Worm (Caenorhabditis elegans): Measurements from ENCODE around the gene hcp-2.

Gene hcp-2

DNA sequence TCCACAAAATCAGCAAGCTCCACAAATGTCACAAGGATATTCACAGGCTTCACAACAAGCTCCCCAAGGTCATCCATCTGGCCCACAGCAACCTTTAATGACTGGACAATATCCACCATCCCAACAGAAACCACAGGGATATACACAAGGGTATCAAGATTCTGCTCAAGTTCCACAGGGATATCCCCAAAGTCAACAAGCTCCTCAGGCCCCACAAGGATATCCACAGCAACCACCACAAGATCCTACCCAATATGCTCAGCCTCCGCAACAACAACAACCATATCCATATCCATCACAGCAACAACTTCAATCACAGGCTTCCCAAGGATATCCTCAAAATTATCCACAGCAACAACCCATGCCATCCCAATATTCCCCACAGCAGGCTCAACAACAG lies 29.0 kb upstream of the hcp-2 start:
- TF ChIP-seq K02D7.2 (tag; optimal IDR thresholded peaks at IDR 0.05), result no peak
- TF ChIP-seq dve-1 (tag; optimal IDR thresholded peaks at IDR 0.05), result peak; percentile 93

DNA sequence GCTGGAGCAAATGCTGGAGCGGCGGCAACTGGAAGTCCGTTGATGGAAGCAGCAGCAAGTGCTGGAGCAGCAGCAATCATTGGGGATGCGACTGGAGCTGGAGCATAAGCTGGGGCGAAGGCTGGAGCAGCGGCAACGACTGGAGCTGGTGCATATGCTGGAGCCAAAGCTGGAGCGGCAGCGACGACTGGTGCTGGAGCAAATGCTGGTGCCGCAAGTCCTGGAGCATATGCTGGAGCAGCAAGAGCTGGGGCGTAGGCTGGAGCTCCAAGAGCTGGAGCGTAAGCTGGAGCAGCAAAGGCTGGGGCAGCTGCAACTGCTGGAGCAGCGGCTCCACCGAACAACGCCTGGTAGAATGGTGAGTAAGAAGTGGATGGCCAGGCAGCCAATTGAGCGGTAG lies 27.2 kb upstream of the hcp-2 start:
- TF ChIP-seq mec-3 (tag; optimal IDR thresholded peaks at IDR 0.05; ENCODE audit: borderline replicate concordance), result peak; percentile 31
- TF ChIP-seq ceh-18 (tag; optimal IDR thresholded peaks at IDR 0.05), result no peak

DNA sequence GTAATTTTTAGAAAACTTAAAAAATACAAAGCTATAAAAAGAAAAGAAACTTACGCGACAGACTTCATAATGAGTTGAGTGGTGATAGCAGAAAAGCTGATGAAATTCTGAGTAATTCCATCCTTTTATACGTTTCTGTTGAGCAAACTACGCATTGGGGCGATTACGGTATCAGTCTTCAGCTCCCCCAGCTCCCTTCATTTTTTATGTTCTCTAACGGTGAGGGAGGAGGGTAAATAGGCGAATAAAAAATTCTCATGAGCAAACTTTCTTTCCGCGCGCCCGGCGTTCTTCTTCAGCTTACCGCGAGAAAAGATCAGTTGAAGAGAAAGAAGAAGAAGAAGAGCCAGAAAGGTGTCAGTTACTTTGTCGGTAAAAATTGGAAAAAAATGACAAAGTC lies 26.7 kb upstream of the hcp-2 start, which contains the start of gene idpc-7:
TSS of gene idpc-7 (minus strand) at position 101 of the 400 bp plus-strand sequence.
- TF ChIP-seq ceh-22 (tag; optimal IDR thresholded peaks at IDR 0.05) (no peak), pqm-1 (tag; optimal IDR thresholded peaks at IDR 0.05) (no peak), ceh-34 (tag; optimal IDR thresholded peaks at IDR 0.05) (no peak), sox-2 (GFP tag; IDR thresholded peaks at IDR 0.05) (no peak), ceh-31 (tag; optimal IDR thresholded peaks at IDR 0.05) (no peak)

DNA sequence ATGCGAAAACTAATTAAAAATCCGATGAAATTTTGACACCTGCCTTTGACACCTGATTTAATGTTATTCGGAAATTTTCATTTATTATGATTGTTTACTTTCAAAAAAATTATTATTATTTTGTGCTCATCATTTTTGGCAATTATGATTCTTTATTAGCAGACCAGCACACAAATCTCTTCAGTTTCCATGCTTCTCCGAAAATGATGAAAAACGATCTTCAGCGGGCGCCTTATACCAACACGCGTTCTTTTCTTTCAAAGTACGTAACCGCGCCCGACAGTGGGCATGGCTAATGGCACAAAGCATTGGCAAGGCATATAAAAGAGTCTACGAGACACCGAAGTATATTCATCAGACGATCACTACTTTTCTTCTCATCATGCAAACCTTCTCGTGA lies 25.8 kb upstream of the hcp-2 start, which contains the start of gene idpc-6:
TSS of gene idpc-6 (plus strand) at position 301 of the 400 bp plus-strand sequence.
- no peak for TF ChIP-seq nhr-11 (tag; optimal IDR thresholded peaks at IDR 0.05)
- no peak for TF ChIP-seq ahr-1 (tag; optimal IDR thresholded peaks at IDR 0.05)
- no peak for TF ChIP-seq fkh-10 (GFP tag; optimal IDR thresholded peaks at IDR 0.05)
- no peak for TF ChIP-seq ceh-45 (GFP tag; IDR thresholded peaks at IDR 0.05)
- no peak for TF ChIP-seq elt-4 (tag; optimal IDR thresholded peaks at IDR 0.05)
- no peak for TF ChIP-seq Y22D7AL.16 (tag; optimal IDR thresholded peaks at IDR 0.05)
- no peak for TF ChIP-seq dve-1 (tag; optimal IDR thresholded peaks at IDR 0.05)
- no peak for TF ChIP-seq fkh-6 (tag; optimal IDR thresholded peaks at IDR 0.05)
- no peak for TF ChIP-seq odd-2 (tag; optimal IDR thresholded peaks at IDR 0.05)
- no peak for TF ChIP-seq hlh-6 (tag; optimal IDR thresholded peaks at IDR 0.05)
- no peak for TF ChIP-seq unc-55 (GFP tag; optimal IDR thresholded peaks at IDR 0.05)
- no peak for TF ChIP-seq ets-4 (tag; optimal IDR thresholded peaks at IDR 0.05)
- TF ChIP-seq ztf-16 (tag; optimal IDR thresholded peaks at IDR 0.05), result no peak

DNA sequence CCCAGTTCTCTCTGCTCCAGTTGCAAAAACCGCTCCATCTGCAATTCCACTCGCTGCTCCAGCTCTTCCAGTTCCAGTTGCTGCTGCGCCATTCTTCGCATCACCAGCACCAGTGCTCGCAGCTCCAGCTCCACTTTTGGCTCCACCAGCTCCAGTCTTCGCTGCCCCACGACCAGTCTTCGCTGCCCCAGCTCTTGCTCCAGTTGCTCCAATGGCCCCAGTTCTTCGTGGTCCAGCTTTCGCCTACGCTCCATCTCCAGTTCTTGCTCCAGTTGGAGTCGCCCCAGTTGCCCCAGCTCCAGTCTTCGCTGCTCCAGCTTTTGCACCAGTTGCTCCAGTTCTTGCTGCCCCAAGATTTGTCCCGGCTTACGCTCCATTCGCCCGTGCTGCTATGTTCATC lies 25.2 kb upstream of the hcp-2 start:
- TF ChIP-seq ama-1 (optimal IDR thresholded peaks at IDR 0.05) (no peak), pha-4 (tag; optimal IDR thresholded peaks at IDR 0.05) (no peak)

DNA sequence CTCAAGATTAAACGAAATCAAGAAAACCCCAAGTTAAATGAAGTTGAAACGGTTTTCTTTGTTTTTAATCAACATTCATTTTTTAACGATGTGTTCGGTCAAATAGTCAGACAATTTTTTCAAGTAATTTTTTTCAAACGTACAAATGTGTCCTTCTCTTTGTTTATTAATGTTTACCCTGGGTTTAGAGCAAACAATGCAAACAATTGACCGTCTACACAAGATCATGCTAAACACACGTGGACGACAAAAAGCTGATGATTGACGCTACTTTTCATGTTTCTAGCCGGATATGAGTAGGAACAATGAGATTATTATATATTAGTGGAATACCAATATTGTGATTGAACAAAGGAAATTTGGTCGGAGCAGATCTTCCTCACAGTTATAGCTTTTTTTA lies 24.2 kb upstream of the hcp-2 start:
- TF ChIP-seq K02D7.2 (tag; optimal IDR thresholded peaks at IDR 0.05), result no peak
- TF ChIP-seq ref-2 (tag; optimal IDR thresholded peaks at IDR 0.05), result no peak
- TF ChIP-seq unc-86 (tag; optimal IDR thresholded peaks at IDR 0.05), result no peak
- no peak for TF ChIP-seq nhr-232 (tag; optimal IDR thresholded peaks at IDR 0.05)
- TF ChIP-seq ztf-16 (tag; optimal IDR thresholded peaks at IDR 0.05), result no peak

DNA sequence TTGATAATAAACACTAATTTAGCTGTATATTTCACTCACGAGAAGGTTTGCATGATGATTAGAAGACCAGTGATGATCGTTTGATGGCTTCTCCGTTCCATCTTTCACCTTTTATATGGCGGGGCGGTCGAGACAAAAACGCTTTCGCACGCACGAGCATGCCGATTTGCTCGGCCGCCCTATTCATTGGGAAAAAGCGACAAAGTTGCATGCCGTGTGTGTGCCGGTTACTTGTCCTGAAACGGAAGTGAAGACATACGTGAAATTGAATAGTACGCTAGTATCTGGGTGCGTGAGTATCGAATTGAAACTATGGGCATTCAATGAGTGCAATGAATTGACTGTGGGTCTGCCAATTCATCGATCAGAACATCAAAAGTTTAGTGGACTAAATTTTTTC lies 22.8 kb upstream of the hcp-2 start, which contains the start of gene idpc-5:
TSS of gene idpc-5 (minus strand) at position 101 of the 400 bp plus-strand sequence.
- no peak for TF ChIP-seq C08G9.2 (tag; optimal IDR thresholded peaks at IDR 0.05)
- no peak for TF ChIP-seq elt-2 (tag; optimal IDR thresholded peaks at IDR 0.05)
- no peak for TF ChIP-seq unc-42 (tag; optimal IDR thresholded peaks at IDR 0.05)
- no peak for TF ChIP-seq ceh-18 (tag; optimal IDR thresholded peaks at IDR 0.05)
- no peak for TF ChIP-seq T23F11.4 (GFP tag; optimal IDR thresholded peaks at IDR 0.05)

DNA sequence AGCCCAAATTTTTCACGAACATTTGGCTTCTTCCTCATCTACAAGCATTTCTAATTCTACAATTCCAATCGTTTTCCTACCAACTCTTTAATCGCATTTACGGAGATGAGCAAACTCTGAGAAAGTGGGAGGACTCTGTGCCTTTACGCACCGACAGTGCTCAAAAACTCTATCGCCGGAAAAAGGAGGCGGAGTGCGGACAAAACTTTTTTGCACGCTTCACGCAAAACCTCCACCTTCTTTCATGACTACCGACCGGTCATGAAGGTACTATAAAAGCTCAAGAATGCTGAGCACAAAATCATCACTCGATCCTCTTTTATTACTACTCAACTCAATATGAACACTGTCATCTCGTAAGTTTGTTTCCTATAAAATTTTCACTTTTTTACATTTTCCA lies 20.5 kb upstream of the hcp-2 start, which contains the start of gene idpc-4:
TSS of gene idpc-4 (plus strand) at position 301 of the 400 bp plus-strand sequence.
- TF ChIP-seq pha-2 (tag; optimal IDR thresholded peaks at IDR 0.05), result no peak
- no peak for TF ChIP-seq ceh-2 (tag; optimal IDR thresholded peaks at IDR 0.05)
- TF ChIP-seq pag-3 (tag; optimal IDR thresholded peaks at IDR 0.05; ENCODE audit: borderline replicate concordance), result no peak
- no peak for TF ChIP-seq hlh-6 (tag; optimal IDR thresholded peaks at IDR 0.05)
- TF ChIP-seq syd-9 (tag; optimal IDR thresholded peaks at IDR 0.05), result no peak
- TF ChIP-seq unc-86 (tag; optimal IDR thresholded peaks at IDR 0.05), result no peak
- no peak for TF ChIP-seq fkh-10 (GFP tag; optimal IDR thresholded peaks at IDR 0.05)
- TF ChIP-seq F13H6.1 (tag; optimal IDR thresholded peaks at IDR 0.05), result no peak
- TF ChIP-seq ztf-16 (tag; optimal IDR thresholded peaks at IDR 0.05), result no peak
- TF ChIP-seq ama-1 (optimal IDR thresholded peaks at IDR 0.05), result no peak
- no peak for TF ChIP-seq nhr-11 (tag; optimal IDR thresholded peaks at IDR 0.05)
- TF ChIP-seq fax-1 (tag; optimal IDR thresholded peaks at IDR 0.05), result no peak
- no peak for TF ChIP-seq ceh-34 (tag; optimal IDR thresholded peaks at IDR 0.05)
- TF ChIP-seq ceh-18 (tag; optimal IDR thresholded peaks at IDR 0.05), result no peak
- TF ChIP-seq pha-4 (tag; optimal IDR thresholded peaks at IDR 0.05), result no peak
- TF ChIP-seq zip-5 (tag; optimal IDR thresholded peaks at IDR 0.05), result no peak

Data from whole organism, late embryonic.